Worm (Caenorhabditis elegans) whole organism, L3 larva: Measurements from ENCODE around the gene lnp-1.

Experiments used
- R02D3.7 ChIP-seq: fragments of 150-350 bp; optimal IDR thresholded peaks from 2 replicates; lab custom pipeline; 2014; ENCODE audit warnings: missing biosample characterization, missing genetic modification characterization
- ZK546.5 ChIP-seq: sonication (generic microtip); optimal IDR thresholded peaks from 2 replicates; lab custom pipeline; 2017; ENCODE audit warnings: missing biosample characterization, missing genetic modification characterization
- aly-2 ChIP-seq: fragments of 150-350 bp; optimal IDR thresholded peaks from 2 replicates; lab custom pipeline; 2014; ENCODE audit warnings: missing biosample characterization, missing genetic modification characterization
- ama-1 ChIP-seq: fragments of 150-350 bp; optimal IDR thresholded peaks from 2 replicates; lab custom pipeline; 2018
- ceh-28 ChIP-seq: fragments of 150-350 bp; optimal IDR thresholded peaks from 2 replicates; lab custom pipeline; 2014; ENCODE audit warnings: missing biosample characterization, missing genetic modification reagents, missing genetic modification characterization
- ceh-82 ChIP-seq: fragments of 150-350 bp; optimal IDR thresholded peaks from 2 replicates; lab custom pipeline; 2014; ENCODE audit warnings: missing biosample characterization, missing genetic modification characterization
- ceh-9 ChIP-seq: sonication (generic microtip); optimal IDR thresholded peaks from 2 replicates; lab custom pipeline; 2018; ENCODE audit warnings: missing biosample characterization, missing genetic modification characterization
- daf-12 ChIP-seq: fragments of 150-350 bp; optimal IDR thresholded peaks from 2 replicates; lab custom pipeline; 2014; ENCODE audit warnings: missing biosample characterization, missing genetic modification reagents, missing genetic modification characterization
- egl-5 ChIP-seq: fragments of 150-350 bp; optimal IDR thresholded peaks from 2 replicates; lab custom pipeline; 2017; ENCODE audit warnings: missing biosample characterization, missing genetic modification reagents, missing genetic modification characterization, inconsistent platforms
- elt-1 ChIP-seq: fragments of 150-350 bp; optimal IDR thresholded peaks from 2 replicates; lab custom pipeline; 2014; ENCODE audit warnings: missing biosample characterization, missing genetic modification characterization
- elt-2 ChIP-seq: sonication (generic microtip); optimal IDR thresholded peaks from 2 replicates; lab custom pipeline; 2016; ENCODE audit warnings: missing genetic modification reagents, mild to moderate bottlenecking, missing genetic modification characterization, missing compliant biosample characterization
- elt-3 ChIP-seq, 3 experiments: fragments of 150-350 bp in 1 of 3; sonication (generic microtip) in 2 of 3; optimal IDR thresholded peaks; 2 replicates in 2 of 3; 4 replicates in 1 of 3; lab custom pipeline; 2014 to 2017; ENCODE audit warnings: missing biosample characterization in 3 of 3, missing genetic modification characterization in 3 of 3
- eor-1 ChIP-seq, 2 experiments: fragments of 150-350 bp; optimal IDR thresholded peaks; 2 replicates each; lab custom pipeline; 2014 to 2018; ENCODE audit warnings: missing biosample characterization in 2 of 2, missing genetic modification characterization in 2 of 2
- fkh-10 ChIP-seq: sonication (generic microtip); optimal IDR thresholded peaks from 2 replicates; lab custom pipeline; 2017; ENCODE audit warnings: missing biosample characterization, missing genetic modification reagents, missing genetic modification characterization
- fkh-2 ChIP-seq: fragments of 150-350 bp; optimal IDR thresholded peaks from 2 replicates; lab custom pipeline; 2014; ENCODE audit warnings: missing biosample characterization, missing genetic modification reagents, missing genetic modification characterization
- fos-1 ChIP-seq: fragments of 150-350 bp; optimal IDR thresholded peaks from 2 replicates; lab custom pipeline; 2014; ENCODE audit warnings: missing biosample characterization, missing genetic modification characterization
- hmg-11 ChIP-seq: sonication (generic microtip); optimal IDR thresholded peaks from 2 replicates; lab custom pipeline; 2016; ENCODE audit warnings: missing genetic modification characterization, missing compliant biosample characterization
- jun-1 ChIP-seq: fragments of 150-350 bp; optimal IDR thresholded peaks from 2 replicates; lab custom pipeline; 2014; ENCODE audit warnings: missing biosample characterization, missing genetic modification reagents, missing genetic modification characterization
- lin-15B ChIP-seq: fragments of 150-350 bp; optimal IDR thresholded peaks from 2 replicates; lab custom pipeline; 2014; ENCODE audit warnings: missing biosample characterization, missing genetic modification characterization
- lin-39 ChIP-seq: fragments of 150-350 bp; optimal IDR thresholded peaks from 2 replicates; lab custom pipeline; 2018; ENCODE audit warnings: missing biosample characterization, missing genetic modification reagents, missing genetic modification characterization
- mdl-1 ChIP-seq: fragments of 150-350 bp; optimal IDR thresholded peaks from 2 replicates; lab custom pipeline; 2014; ENCODE audit warnings: missing biosample characterization, missing genetic modification characterization
- mml-1 ChIP-seq: fragments of 150-350 bp; sonication (generic microtip); optimal IDR thresholded peaks from 3 replicates; lab custom pipeline; 2014; ENCODE audit warnings: missing biosample characterization, missing genetic modification characterization
- nfya-1 ChIP-seq: sonication (generic microtip); optimal IDR thresholded peaks from 2 replicates; lab custom pipeline; 2017; ENCODE audit warnings: missing genetic modification characterization, mild to moderate bottlenecking, missing compliant biosample characterization, antibody characterized with exemption, moderate library complexity; ENCODE audit not compliant: insufficient read depth
- nhr-11 ChIP-seq: fragments of 150-350 bp; optimal IDR thresholded peaks from 2 replicates; lab custom pipeline; 2014; ENCODE audit warnings: missing biosample characterization, missing genetic modification characterization
- nhr-12 ChIP-seq: fragments of 150-350 bp; optimal IDR thresholded peaks from 2 replicates; lab custom pipeline; 2014; ENCODE audit warnings: missing biosample characterization, missing genetic modification characterization
- nhr-23 ChIP-seq: fragments of 150-350 bp; optimal IDR thresholded peaks from 2 replicates; lab custom pipeline; 2014; ENCODE audit warnings: missing biosample characterization, missing genetic modification reagents, missing genetic modification characterization
- nhr-237 ChIP-seq: fragments of 150-350 bp; optimal IDR thresholded peaks from 2 replicates; lab custom pipeline; 2014; ENCODE audit warnings: missing biosample characterization, missing genetic modification characterization
- nhr-25 ChIP-seq: sonication (generic microtip); optimal IDR thresholded peaks from 2 replicates; lab custom pipeline; 2017; ENCODE audit warnings: missing biosample characterization, missing genetic modification characterization
- nhr-28 ChIP-seq: fragments of 150-350 bp; optimal IDR thresholded peaks from 2 replicates; lab custom pipeline; 2014; ENCODE audit warnings: missing biosample characterization, missing genetic modification characterization
- nhr-43 ChIP-seq: sonication (generic microtip); optimal IDR thresholded peaks from 2 replicates; lab custom pipeline; 2016; ENCODE audit warnings: mild to moderate bottlenecking, missing genetic modification characterization, missing compliant biosample characterization; ENCODE audit not compliant: poor library complexity, severe bottlenecking
- nhr-67 ChIP-seq: fragments of 150-350 bp; optimal IDR thresholded peaks from 2 replicates; lab custom pipeline; 2014; ENCODE audit warnings: missing biosample characterization, missing genetic modification characterization
- nhr-77 ChIP-seq: fragments of 150-350 bp; optimal IDR thresholded peaks from 2 replicates; lab custom pipeline; 2014; ENCODE audit warnings: missing biosample characterization, missing genetic modification characterization
- pha-4 ChIP-seq: fragments of 150-350 bp; optimal IDR thresholded peaks from 2 replicates; lab custom pipeline; 2014; ENCODE audit warnings: missing biosample characterization, missing genetic modification reagents, missing genetic modification characterization
- skn-1 ChIP-seq: fragments of 150-350 bp; optimal IDR thresholded peaks from 2 replicates; lab custom pipeline; 2014; ENCODE audit warnings: missing biosample characterization, missing genetic modification characterization
- snpc-4 ChIP-seq: fragments of 150-350 bp; optimal IDR thresholded peaks from 2 replicates; lab custom pipeline; 2014; ENCODE audit warnings: missing biosample characterization, missing genetic modification characterization
- tbx-2 ChIP-seq: sonication (generic microtip); optimal IDR thresholded peaks from 2 replicates; lab custom pipeline; 2016; ENCODE audit warnings: mild to moderate bottlenecking, missing genetic modification characterization, missing compliant biosample characterization
- unc-39 ChIP-seq: sonication (generic microtip); optimal IDR thresholded peaks from 4 replicates; lab custom pipeline; 2017; ENCODE audit warnings: missing biosample characterization, missing genetic modification characterization
- unc-62 ChIP-seq: fragments of 150-350 bp; sonication (generic microtip); optimal IDR thresholded peaks from 4 replicates; lab custom pipeline; 2014; ENCODE audit warnings: missing biosample characterization, missing genetic modification reagents, missing genetic modification characterization
- zag-1 ChIP-seq: fragments of 150-350 bp; optimal IDR thresholded peaks from 2 replicates; lab custom pipeline; 2014; ENCODE audit warnings: missing biosample characterization, missing genetic modification characterization
- ztf-11 ChIP-seq: fragments of 150-350 bp; optimal IDR thresholded peaks from 2 replicates; lab custom pipeline; 2014; ENCODE audit warnings: missing biosample characterization, missing genetic modification characterization
- ztf-4 ChIP-seq: fragments of 150-350 bp; optimal IDR thresholded peaks from 2 replicates; lab custom pipeline; 2014; ENCODE audit warnings: missing biosample characterization, missing genetic modification characterization

Gene lnp-1

DNA sequence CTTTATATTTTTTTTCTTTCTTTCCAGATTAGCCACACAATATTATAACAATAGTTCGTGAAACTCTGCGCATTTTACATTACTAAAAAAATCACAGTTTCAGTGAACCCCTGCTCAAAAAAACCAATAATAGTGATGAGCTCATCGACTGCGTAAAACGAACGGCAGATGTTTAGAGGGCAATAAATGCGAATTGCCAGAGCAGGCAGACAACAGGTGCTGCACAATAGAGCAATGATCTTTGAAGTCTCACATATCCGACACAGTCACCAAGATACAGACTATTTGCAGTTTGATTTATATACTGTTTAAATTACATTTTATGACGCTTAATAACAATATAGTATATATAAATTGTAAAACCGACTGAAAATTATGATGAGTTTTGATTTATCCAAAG, 21.1 kb downstream of the lnp-1 start:
- TF ChIP-seq egl-5 (tag; lab: Kevin White, UChicago) (peak; percentile 23), fkh-10 (GFP tag; lab: Kevin White, UChicago) (no peak), nfya-1 (tag; lab: Kevin White, UChicago) (no peak), elt-3 (tag; optimal IDR thresholded peaks at IDR 0.05; lab: Kevin White, UChicago) (no peak), lin-15B (no peak), unc-39 (tag; lab: Kevin White, UChicago) (no peak), nhr-28 (tag; lab: Kevin White, UChicago) (no peak), nhr-12 (tag; lab: Kevin White, UChicago) (no peak)

DNA sequence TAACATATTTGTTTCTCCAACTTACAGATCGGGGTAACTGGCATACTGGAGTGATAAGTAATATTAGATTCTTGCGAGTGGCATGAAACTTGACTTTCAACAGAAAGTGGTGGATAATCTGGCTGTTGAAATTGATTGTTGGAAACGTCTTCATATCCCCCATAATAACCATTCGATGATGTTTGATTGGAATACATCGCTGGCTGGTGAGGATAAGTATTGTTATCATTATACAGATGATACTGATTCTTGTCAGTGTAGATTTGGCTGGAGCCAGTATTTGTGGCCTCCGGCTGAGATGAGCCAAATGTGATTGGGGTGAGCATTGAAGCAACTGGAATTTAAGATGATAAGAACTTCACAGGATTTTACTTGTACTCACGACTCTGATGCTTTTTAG, 26.5 kb downstream of the lnp-1 start:
- TF ChIP-seq ceh-28 (tag; lab: Kevin White, UChicago) (no peak), jun-1 (tag; lab: Kevin White, UChicago) (no peak), nfya-1 (tag; lab: Kevin White, UChicago) (no peak), unc-39 (tag; lab: Kevin White, UChicago) (no peak)
- TF ChIP-seq, all 47 proteins: peak for 0

DNA sequence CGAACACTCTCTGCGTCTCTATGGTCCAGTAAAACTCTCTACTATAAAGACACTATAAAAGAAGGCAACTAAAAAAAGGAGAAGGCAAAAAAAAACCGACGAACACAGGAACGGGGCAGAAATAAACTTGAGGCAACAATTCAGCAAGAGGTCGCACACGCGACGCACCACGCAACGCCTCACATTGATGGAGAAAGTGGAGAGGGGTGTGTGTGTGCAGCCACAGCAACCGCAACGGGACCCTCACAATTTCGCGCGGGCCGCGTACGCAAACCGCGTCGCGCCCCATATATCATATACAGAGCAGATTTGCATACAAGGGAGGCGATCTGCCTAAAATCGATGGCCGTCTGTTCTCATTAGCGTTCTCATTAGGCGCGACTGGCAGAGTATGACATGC, 28.3 kb downstream of the lnp-1 start:
- peak; percentile 13 for TF ChIP-seq ceh-28 (tag; lab: Kevin White, UChicago)
- TF ChIP-seq ZK546.5 (tag; lab: Kevin White, UChicago): no peak
- TF ChIP-seq pha-4 (tag; lab: Kevin White, UChicago): peak; percentile 17
- peak; percentile 39 for TF ChIP-seq lin-15B
- peak; percentile 89 for TF ChIP-seq lin-39 (tag; lab: Kevin White, UChicago)
- TF ChIP-seq eor-1 (tag; optimal IDR thresholded peaks at IDR 0.05; lab: Kevin White, UChicago): no peak
- TF ChIP-seq hmg-11: peak; percentile 46
- peak; percentile 10 for TF ChIP-seq egl-5 (tag; lab: Kevin White, UChicago)
- TF ChIP-seq nhr-77 (tag; lab: Kevin White, UChicago): no peak
- TF ChIP-seq ama-1: peak; percentile 0
- TF ChIP-seq nfya-1 (tag; lab: Kevin White, UChicago): peak; percentile 27
- no peak for TF ChIP-seq nhr-23 (tag; lab: Kevin White, UChicago)
- TF ChIP-seq, all 47 proteins: peak for 8

ce11 chrX:4619582-4619981, 31.0 kb downstream of the lnp-1 start, which contains the start of gene pqn-65:
Gene pqn-65 (minus strand): TSS chrX:4619635.
- TF ChIP-seq skn-1 (tag; lab: Kevin White, UChicago) (no peak), nhr-11 (tag; lab: Kevin White, UChicago) (no peak), egl-5 (tag; lab: Kevin White, UChicago) (peak; percentile 38), snpc-4 (tag; lab: Kevin White, UChicago) (no peak), ceh-28 (tag; lab: Kevin White, UChicago) (peak; percentile 19), mdl-1 (no peak), fkh-10 (GFP tag; lab: Kevin White, UChicago) (no peak), nfya-1 (tag; lab: Kevin White, UChicago) (peak; percentile 39), nhr-67 (no peak), elt-2 (tag; lab: Kevin White, UChicago) (peak; percentile 12), nhr-25 (tag; lab: Kevin White, UChicago) (peak; percentile 36), nhr-77 (tag; lab: Kevin White, UChicago) (no peak), unc-39 (tag; lab: Kevin White, UChicago) (no peak), daf-12 (tag; lab: Kevin White, UChicago) (no peak), elt-1 (tag; lab: Kevin White, UChicago) (no peak), pha-4 (tag; lab: Kevin White, UChicago) (peak; percentile 73), eor-1 (tag; optimal IDR thresholded peaks at IDR 0.05; lab: Kevin White, UChicago) (no peak), nhr-12 (tag; lab: Kevin White, UChicago) (no peak), fos-1 (tag; lab: Kevin White, UChicago) (no peak), nhr-237 (tag; lab: Kevin White, UChicago) (no peak), nhr-43 (tag; lab: Kevin White, UChicago) (no peak), mml-1 (tag; lab: Kevin White, UChicago) (no peak), hmg-11 (no peak), ceh-82 (tag; lab: Kevin White, UChicago) (no peak), aly-2 (tag; lab: Kevin White, UChicago) (no peak), tbx-2 (no peak), lin-15B (peak; percentile 25), ztf-4 (no peak), elt-3 (tag; optimal IDR thresholded peaks at IDR 0.05; lab: Kevin White, UChicago) (no peak), nhr-28 (tag; lab: Kevin White, UChicago) (no peak), ztf-11 (tag; lab: Kevin White, UChicago) (no peak), fkh-2 (tag; lab: Kevin White, UChicago) (no peak), ZK546.5 (tag; lab: Kevin White, UChicago) (no peak), unc-62 (no peak), jun-1 (tag; lab: Kevin White, UChicago) (no peak), R02D3.7 (no peak), ceh-9 (tag; lab: Kevin White, UChicago) (no peak), zag-1 (tag; lab: Kevin White, UChicago) (no peak)
